Worm (Caenorhabditis elegans): ENCODE measurements around the gene mig-14.

mig-14 gene

ce11 chrII:13741449-13741848, at the start of gene mig-14:
TSS of gene mig-14 (plus strand) at chrII:13741738.
- TF ChIP-seq F13H6.1 (tag; optimal IDR thresholded peaks at IDR 0.05) (no peak), elt-2 (tag; optimal IDR thresholded peaks at IDR 0.05) (no peak), nfya-1 (tag; optimal IDR thresholded peaks at IDR 0.05) (peak; percentile 99)

- TF ChIP-seq nfya-1 (tag; optimal IDR thresholded peaks at IDR 0.05) (peak; percentile 11), unc-55 (GFP tag; optimal IDR thresholded peaks at IDR 0.05) (no peak)
Observed at ce11 chrII:13694712-13695111, 46.8 kb upstream of the mig-14 start, which contains the start of gene rpoa-1. TSS of gene rpoa-1 (minus strand) at chrII:13694795.

- TF ChIP-seq nhr-11 (tag; optimal IDR thresholded peaks at IDR 0.05) (no peak), ceh-18 (tag; optimal IDR thresholded peaks at IDR 0.05) (no peak), fax-1 (tag; optimal IDR thresholded peaks at IDR 0.05) (no peak), hlh-15 (tag; optimal IDR thresholded peaks at IDR 0.05) (no peak), fkh-6 (tag; optimal IDR thresholded peaks at IDR 0.05) (no peak), lin-11 (tag; optimal IDR thresholded peaks at IDR 0.05) (no peak), hlh-30 (tag; optimal IDR thresholded peaks at IDR 0.05; ENCODE audit: insufficient read depth) (no peak), hlh-6 (tag; optimal IDR thresholded peaks at IDR 0.05) (no peak), ets-4 (tag; optimal IDR thresholded peaks at IDR 0.05) (no peak), pha-2 (tag; optimal IDR thresholded peaks at IDR 0.05) (no peak), madf-2 (tag; optimal IDR thresholded peaks at IDR 0.05) (no peak), elt-2 (tag; optimal IDR thresholded peaks at IDR 0.05) (no peak), rnt-1 (tag; optimal IDR thresholded peaks at IDR 0.05) (no peak), pat-9 (tag; optimal IDR thresholded peaks at IDR 0.05) (no peak), unc-42 (tag; optimal IDR thresholded peaks at IDR 0.05) (no peak), pag-3 (tag; optimal IDR thresholded peaks at IDR 0.05; ENCODE audit: borderline replicate concordance) (no peak), unc-86 (tag; optimal IDR thresholded peaks at IDR 0.05) (no peak), ref-2 (tag; optimal IDR thresholded peaks at IDR 0.05) (no peak), dmd-4 (tag; optimal IDR thresholded peaks at IDR 0.05; ENCODE audit: borderline replicate concordance) (no peak), eyg-1 (tag; optimal IDR thresholded peaks at IDR 0.05) (no peak)
Observed at ce11 chrII:13695343-13696332, 45.9 kb upstream of the mig-14 start, which contains the start of gene kqt-3. TSS of gene kqt-3 (plus strand) at chrII:13696282.

- TF ChIP-seq fkh-6 (tag; optimal IDR thresholded peaks at IDR 0.05): no peak
- TF ChIP-seq sdc-2 (tag; optimal IDR thresholded peaks at IDR 0.05): no peak
Observed at ce11 chrII:13697691-13698090, 43.8 kb upstream of the mig-14 start.

ce11 chrII:13711493-13712055, 30.0 kb upstream of the mig-14 start:
- TF ChIP-seq nhr-11 (tag; optimal IDR thresholded peaks at IDR 0.05) (no peak), hlh-15 (tag; optimal IDR thresholded peaks at IDR 0.05) (no peak), che-1 (tag; optimal IDR thresholded peaks at IDR 0.05) (no peak), ceh-2 (tag; optimal IDR thresholded peaks at IDR 0.05) (no peak), lim-6 (tag; optimal IDR thresholded peaks at IDR 0.05) (no peak), Y22D7AL.16 (tag; optimal IDR thresholded peaks at IDR 0.05) (no peak), syd-9 (tag; optimal IDR thresholded peaks at IDR 0.05) (no peak), eyg-1 (tag; optimal IDR thresholded peaks at IDR 0.05) (no peak), nhr-232 (tag; optimal IDR thresholded peaks at IDR 0.05) (no peak), ceh-30 (tag; optimal IDR thresholded peaks at IDR 0.05) (no peak), hlh-30 (tag; optimal IDR thresholded peaks at IDR 0.05; ENCODE audit: insufficient read depth) (no peak), mec-3 (tag; optimal IDR thresholded peaks at IDR 0.05; ENCODE audit: borderline replicate concordance) (no peak), ref-2 (tag; optimal IDR thresholded peaks at IDR 0.05) (no peak), ceh-24 (tag; optimal IDR thresholded peaks at IDR 0.05) (no peak), elt-2 (tag; optimal IDR thresholded peaks at IDR 0.05) (no peak), K02D7.2 (tag; optimal IDR thresholded peaks at IDR 0.05) (no peak), fax-1 (tag; optimal IDR thresholded peaks at IDR 0.05) (no peak), ceh-14 (tag; optimal IDR thresholded peaks at IDR 0.05) (no peak), rnt-1 (tag; optimal IDR thresholded peaks at IDR 0.05) (no peak)
